Fruit fly (Drosophila melanogaster) whole organism, prepupa: Measurements from ENCODE around the gene alpha-Man-Ia.

Source experiments
- Blimp-1 ChIP-seq: fragments of 200-800 bp; sonication (Bioruptor generic); optimal IDR thresholded peaks from 3 replicates; lab custom pipeline; 2017; ENCODE audit warnings: missing biosample characterization, missing genetic modification characterization, mild to moderate bottlenecking, moderate library complexity, missing genetic modification reagents
- CG10631 ChIP-seq: fragments of 200-800 bp; sonication (Bioruptor generic); optimal IDR thresholded peaks from 2 replicates; lab custom pipeline; 2016; ENCODE audit warnings: missing biosample characterization, missing genetic modification characterization
- CG10669 ChIP-seq: fragments of 200-800 bp; sonication (Bioruptor generic); optimal IDR thresholded peaks from 3 replicates; lab custom pipeline; 2018; ENCODE audit warnings: missing biosample characterization, mild to moderate bottlenecking, missing genetic modification characterization, moderate library complexity
- CG11762 ChIP-seq: fragments of 200-800 bp; sonication (Bioruptor generic); optimal IDR thresholded peaks from 3 replicates; lab custom pipeline; 2016; ENCODE audit warnings: missing biosample characterization, missing genetic modification characterization; ENCODE audit not compliant: insufficient read depth
- CG11902 ChIP-seq: fragments of 200-800 bp; sonication (Bioruptor generic); optimal IDR thresholded peaks from 3 replicates; lab custom pipeline; 2016; ENCODE audit warnings: missing biosample characterization, missing genetic modification characterization
- CG15336 ChIP-seq: fragments of 200-800 bp; sonication (Bioruptor generic); IDR thresholded peaks from 2 replicates; pipeline ENCODE4 v1.3.6; 2022; ENCODE audit warnings: missing biosample characterization, missing genetic modification characterization
- CG1621 ChIP-seq: fragments of 200-800 bp; sonication (Bioruptor generic); optimal IDR thresholded peaks from 3 replicates; lab custom pipeline; 2018; ENCODE audit warnings: missing biosample characterization, mild to moderate bottlenecking, missing genetic modification characterization
- CG16779 ChIP-seq: fragments of 200-800 bp; sonication (Bioruptor generic); optimal IDR thresholded peaks from 3 replicates; lab custom pipeline; 2017; ENCODE audit warnings: missing biosample characterization, mild to moderate bottlenecking, missing genetic modification characterization
- CG3032 ChIP-seq: fragments of 200-800 bp; optimal IDR thresholded peaks from 2 replicates; lab custom pipeline; 2019; ENCODE audit warnings: missing biosample characterization, mild to moderate bottlenecking, missing genetic modification characterization, moderate library complexity
- CG31627 ChIP-seq: fragments of 200-800 bp; sonication (Bioruptor generic); optimal IDR thresholded peaks from 3 replicates; lab custom pipeline; 2016; ENCODE audit warnings: missing biosample characterization, missing genetic modification characterization
- CG34406 ChIP-seq: fragments of 200-800 bp; sonication (Bioruptor generic); optimal IDR thresholded peaks from 3 replicates; lab custom pipeline; 2016; ENCODE audit warnings: missing biosample characterization, missing genetic modification characterization
- CG3919 ChIP-seq: fragments of 200-800 bp; sonication (Bioruptor generic); optimal IDR thresholded peaks from 3 replicates; lab custom pipeline; 2016; ENCODE audit warnings: missing biosample characterization, missing genetic modification characterization
- CG6276 ChIP-seq: fragments of 200-800 bp; sonication (Bioruptor generic); optimal IDR thresholded peaks from 2 replicates; lab custom pipeline; 2017; ENCODE audit warnings: missing biosample characterization, mild to moderate bottlenecking, missing genetic modification characterization
- CG6792 ChIP-seq: fragments of 200-800 bp; sonication (Bioruptor generic); optimal IDR thresholded peaks from 3 replicates; lab custom pipeline; 2016; ENCODE audit warnings: missing biosample characterization, missing genetic modification characterization
- CG6808 ChIP-seq: fragments of 200-800 bp; sonication (Bioruptor generic); optimal IDR thresholded peaks from 3 replicates; lab custom pipeline; 2017; ENCODE audit warnings: missing biosample characterization, missing genetic modification characterization, mild to moderate bottlenecking, moderate library complexity, missing genetic modification reagents
- CG6854 ChIP-seq: fragments of 200-800 bp; sonication (Bioruptor generic); optimal IDR thresholded peaks from 2 replicates; lab custom pipeline; 2017; ENCODE audit warnings: missing biosample characterization, mild to moderate bottlenecking, missing genetic modification characterization
- CG7368 ChIP-seq: fragments of 200-800 bp; sonication (Bioruptor generic); optimal IDR thresholded peaks from 3 replicates; lab custom pipeline; 2016; ENCODE audit warnings: missing biosample characterization, missing genetic modification characterization
- CG8119 ChIP-seq: fragments of 200-800 bp; sonication (Bioruptor generic); IDR thresholded peaks from 3 replicates; pipeline ENCODE4 v1.3.6; 2022; ENCODE audit warnings: missing biosample characterization, missing genetic modification characterization
- CG9139 ChIP-seq: fragments of 200-800 bp; sonication (Bioruptor generic); optimal IDR thresholded peaks from 3 replicates; lab custom pipeline; 2017; ENCODE audit warnings: missing biosample characterization, mild to moderate bottlenecking, missing genetic modification characterization
- Eip75B ChIP-seq: fragments of 200-800 bp; sonication (Bioruptor generic); optimal IDR thresholded peaks from 3 replicates; lab custom pipeline; 2016; ENCODE audit warnings: missing biosample characterization, missing genetic modification characterization
- Eip93F ChIP-seq: fragments of 200-800 bp; sonication (Bioruptor generic); optimal IDR thresholded peaks from 2 replicates; lab custom pipeline; 2016; ENCODE audit warnings: missing biosample characterization, mild to moderate bottlenecking, missing genetic modification characterization
- Ets21C ChIP-seq: fragments of 200-800 bp; sonication (Bioruptor generic); optimal IDR thresholded peaks from 3 replicates; lab custom pipeline; 2016; ENCODE audit warnings: missing biosample characterization, missing genetic modification characterization
- Ets96B ChIP-seq: fragments of 200-800 bp; optimal IDR thresholded peaks from 2 replicates; lab custom pipeline; 2019; ENCODE audit warnings: missing biosample characterization, mild to moderate bottlenecking, missing genetic modification characterization, moderate library complexity
- Gug ChIP-seq: fragments of 200-800 bp; sonication (Bioruptor generic); IDR thresholded peaks from 2 replicates; pipeline ENCODE4 v1.3.6; 2022; ENCODE audit warnings: missing biosample characterization, missing genetic modification characterization
- Hr38 ChIP-seq: sonication (Bioruptor generic); optimal IDR thresholded peaks from 2 replicates; lab custom pipeline; 2016; ENCODE audit warnings: missing biosample characterization, missing genetic modification characterization
- Hr39 ChIP-seq: fragments of 200-800 bp; sonication (Bioruptor generic); optimal IDR thresholded peaks from 2 replicates; lab custom pipeline; 2016; ENCODE audit warnings: missing biosample characterization, missing genetic modification characterization
- Hr4 ChIP-seq: fragments of 200-800 bp; sonication (Bioruptor generic); optimal IDR thresholded peaks from 3 replicates; lab custom pipeline; 2016; ENCODE audit warnings: missing biosample characterization, missing genetic modification characterization
- Lpt ChIP-seq: fragments of 200-800 bp; sonication (Bioruptor generic); optimal IDR thresholded peaks from 3 replicates; lab custom pipeline; 2016; ENCODE audit warnings: missing biosample characterization, missing genetic modification characterization
- Met ChIP-seq: fragments of 200-800 bp; sonication (Bioruptor generic); optimal IDR thresholded peaks from 3 replicates; lab custom pipeline; 2016; ENCODE audit warnings: missing biosample characterization, missing genetic modification characterization
- OdsH ChIP-seq: fragments of 200-800 bp; sonication (Bioruptor generic); optimal IDR thresholded peaks from 3 replicates; lab custom pipeline; 2016; ENCODE audit warnings: missing biosample characterization, missing genetic modification characterization
- Smox ChIP-seq: fragments of 200-800 bp; sonication (Bioruptor generic); optimal IDR thresholded peaks from 3 replicates; lab custom pipeline; 2016; ENCODE audit warnings: missing biosample characterization, missing genetic modification characterization
- Sox102F ChIP-seq: fragments of 200-800 bp; sonication (Bioruptor generic); optimal IDR thresholded peaks from 2 replicates; lab custom pipeline; 2016; ENCODE audit warnings: missing biosample characterization, mild to moderate bottlenecking, missing genetic modification characterization
- Sox14 ChIP-seq: fragments of 200-800 bp; sonication (Bioruptor generic); optimal IDR thresholded peaks from 3 replicates; lab custom pipeline; 2016; ENCODE audit warnings: missing biosample characterization, missing genetic modification characterization
- Sox15 ChIP-seq: fragments of 200-800 bp; sonication (Bioruptor generic); optimal IDR thresholded peaks from 3 replicates; lab custom pipeline; 2016; ENCODE audit warnings: missing biosample characterization, missing genetic modification characterization
- achi ChIP-seq: fragments of 200-800 bp; sonication (Bioruptor generic); optimal IDR thresholded peaks from 3 replicates; lab custom pipeline; 2016; ENCODE audit warnings: missing biosample characterization, missing genetic modification characterization
- acj6 ChIP-seq: fragments of 200-800 bp; sonication (Bioruptor generic); optimal IDR thresholded peaks from 3 replicates; lab custom pipeline; 2016; ENCODE audit warnings: missing biosample characterization, missing genetic modification characterization
- dsx ChIP-seq: fragments of 200-800 bp; optimal IDR thresholded peaks from 3 replicates; lab custom pipeline; 2019; ENCODE audit warnings: missing biosample characterization, mild to moderate bottlenecking, missing genetic modification characterization, moderate library complexity; ENCODE audit not compliant: poor library complexity, severe bottlenecking
- eg ChIP-seq: fragments of 200-800 bp; sonication (Bioruptor generic); IDR thresholded peaks from 3 replicates; pipeline ENCODE4 v1.3.6; 2022; ENCODE audit warnings: missing biosample characterization, missing genetic modification characterization
- esn ChIP-seq: fragments of 200-800 bp; sonication (Bioruptor generic); optimal IDR thresholded peaks from 2 replicates; lab custom pipeline; 2016; ENCODE audit warnings: missing biosample characterization, mild to moderate bottlenecking, missing genetic modification characterization, moderate library complexity
- fd59A ChIP-seq: fragments of 200-800 bp; sonication (Bioruptor generic); optimal IDR thresholded peaks from 2 replicates; lab custom pipeline; 2017; ENCODE audit warnings: missing biosample characterization, mild to moderate bottlenecking, missing genetic modification characterization, missing genetic modification reagents
- fd85E ChIP-seq: fragments of 200-800 bp; sonication (Bioruptor generic); optimal IDR thresholded peaks from 3 replicates; lab custom pipeline; 2016; ENCODE audit warnings: missing biosample characterization, missing genetic modification characterization
- net ChIP-seq: fragments of 200-800 bp; sonication (Bioruptor generic); optimal IDR thresholded peaks from 3 replicates; lab custom pipeline; 2016; ENCODE audit warnings: missing biosample characterization, missing genetic modification characterization
- pdm3 ChIP-seq: fragments of 200-800 bp; sonication (Bioruptor generic); optimal IDR thresholded peaks from 3 replicates; lab custom pipeline; 2016; ENCODE audit warnings: missing biosample characterization, missing genetic modification characterization
- salr ChIP-seq, 2 experiments: fragments of 200-800 bp; sonication (Bioruptor generic); optimal IDR thresholded peaks; 3 replicates each; lab custom pipeline; 2016 to 2018; ENCODE audit warnings: missing biosample characterization in 2 of 2, missing genetic modification characterization in 2 of 2, mild to moderate bottlenecking in 1 of 2
- spab ChIP-seq: fragments of 200-800 bp; sonication (Bioruptor generic); optimal IDR thresholded peaks from 2 replicates; lab custom pipeline; 2017; ENCODE audit warnings: missing biosample characterization, mild to moderate bottlenecking, missing genetic modification characterization, missing genetic modification reagents
- topi ChIP-seq: fragments of 200-800 bp; sonication (Bioruptor generic); optimal IDR thresholded peaks from 3 replicates; lab custom pipeline; 2016; ENCODE audit warnings: missing biosample characterization, missing genetic modification characterization
- vri ChIP-seq: fragments of 200-800 bp; sonication (Bioruptor generic); optimal IDR thresholded peaks from 3 replicates; lab custom pipeline; 2016; ENCODE audit warnings: missing biosample characterization, mild to moderate bottlenecking, missing genetic modification characterization

alpha-Man-Ia gene

dm6 chrX:10266018-10266384 lies 59.8 kb downstream of the alpha-Man-Ia start (continued):
- TF ChIP-seq CG15336 (GFP tag; lab: Robert Waterston, UW) (no peak), CG11902 (GFP tag; lab: Kevin White, UChicago) (no peak), salr (GFP tag; optimal IDR thresholded peaks at IDR 0.05; lab: Kevin White, UChicago) (peak in 1 of 2 experiments; percentile 59), OdsH (GFP tag; lab: Kevin White, UChicago) (peak; percentile 5), dsx (GFP tag; lab: Kevin White, UChicago) (peak; percentile 70), Smox (GFP tag; lab: Kevin White, UChicago) (peak; percentile 50), Lpt (peak; percentile 16), Eip75B (GFP tag; lab: Kevin White, UChicago) (no peak), CG10631 (peak; percentile 6), Ets21C (GFP tag; lab: Kevin White, UChicago) (no peak), pdm3 (peak; percentile 48), Hr39 (GFP tag; lab: Kevin White, UChicago) (no peak), net (GFP tag; lab: Kevin White, UChicago) (peak; percentile 70), vri (GFP tag; lab: Kevin White, UChicago) (peak; percentile 65), fd59A (GFP tag; lab: Kevin White, UChicago) (no peak), CG3032 (tag; lab: Kevin White, UChicago) (no peak), CG9139 (GFP tag; lab: Kevin White, UChicago) (peak; percentile 79), acj6 (GFP tag; lab: Kevin White, UChicago) (no peak), Ets96B (tag; lab: Kevin White, UChicago) (peak; percentile 56), Sox15 (GFP tag; lab: Kevin White, UChicago) (no peak), Sox102F (GFP tag; lab: Kevin White, UChicago) (peak; percentile 78), CG34406 (GFP tag; lab: Kevin White, UChicago) (no peak), Blimp-1 (GFP tag; lab: Kevin White, UChicago) (peak; percentile 51), CG6276 (GFP tag; lab: Kevin White, UChicago) (peak; percentile 86), CG1621 (tag; lab: Kevin White, UChicago) (no peak), CG6792 (GFP tag; lab: Kevin White, UChicago) (peak; percentile 9), Hr4 (GFP tag; lab: Kevin White, UChicago) (no peak), spab (GFP tag; lab: Kevin White, UChicago) (peak; percentile 70), achi (GFP tag; lab: Kevin White, UChicago) (peak; percentile 51), CG11762 (GFP tag; lab: Kevin White, UChicago) (no peak), CG6808 (GFP tag; lab: Kevin White, UChicago) (peak; percentile 76), CG8119 (GFP tag; lab: Robert Waterston, UW) (0 out of 3 replicates have a peak, but pooled peaks have one; percentile 43), Gug (GFP tag; lab: Robert Waterston, UW) (no peak), CG7368 (GFP tag; lab: Kevin White, UChicago) (no peak), Eip93F (GFP tag; lab: Kevin White, UChicago) (peak; percentile 78), Met (peak; percentile 63)

- TF ChIP-seq esn (GFP tag; lab: Kevin White, UChicago) (peak; percentile 97), CG6276 (GFP tag; lab: Kevin White, UChicago) (peak; percentile 88), Sox14 (GFP tag; lab: Kevin White, UChicago) (peak; percentile 98), Met (peak; percentile 95), Sox15 (GFP tag; lab: Kevin White, UChicago) (peak; percentile 92), Ets21C (GFP tag; lab: Kevin White, UChicago) (peak; percentile 96), CG7368 (GFP tag; lab: Kevin White, UChicago) (peak; percentile 97), vri (GFP tag; lab: Kevin White, UChicago) (peak; percentile 91), CG31627 (GFP tag; lab: Kevin White, UChicago) (peak; percentile 98), fd85E (GFP tag; lab: Kevin White, UChicago) (peak; percentile 85), CG3919 (GFP tag; lab: Kevin White, UChicago) (peak; percentile 97), CG10669 (peak; percentile 87), Sox102F (GFP tag; lab: Kevin White, UChicago) (peak; percentile 96), eg (GFP tag; lab: Robert Waterston, UW) (peak; percentile 98), Hr38 (GFP tag; lab: Kevin White, UChicago) (peak; percentile 81), CG6854 (GFP tag; lab: Kevin White, UChicago) (no peak), CG3032 (tag; lab: Kevin White, UChicago) (peak; percentile 72), Eip93F (GFP tag; lab: Kevin White, UChicago) (peak; percentile 80), salr (GFP tag; optimal IDR thresholded peaks at IDR 0.05; lab: Kevin White, UChicago) (peak; percentile 86 to 90), pdm3 (peak; percentile 95), CG16779 (tag; lab: Kevin White, UChicago) (peak; percentile 76), net (GFP tag; lab: Kevin White, UChicago) (peak; percentile 93), topi (GFP tag; lab: Kevin White, UChicago) (peak; percentile 97)
These were observed 60.3 kb downstream of the alpha-Man-Ia start, which contains the start of gene CG12643 for dm6 chrX:10265213-10266017. Gene CG12643 (minus strand): TSS chrX:10265263.
